Worm (Caenorhabditis elegans): Measurements from ENCODE around the gene math-19.
"Not testable (repeated sequence)": the region's sequence is repeated elsewhere in the genome, so short reads cannot be mapped to it uniquely, and the experiment has no call there.

ce11 chrII:2000720-2001119 is 2.1 kb downstream of the math-19 start, which contains the start of gene ceh-84:
- TF ChIP-seq lsy-2 (tag; optimal IDR thresholded peaks at IDR 0.05); nhr-25 (tag; optimal IDR thresholded peaks at IDR 0.05); unc-39 (tag; optimal IDR thresholded peaks at IDR 0.05); sma-3 (GFP tag; optimal IDR thresholded peaks at IDR 0.05); snpc-4 (tag; optimal IDR thresholded peaks at IDR 0.05); F13H6.1 (tag; optimal IDR thresholded peaks at IDR 0.05); ama-1 (optimal IDR thresholded peaks at IDR 0.05); ztf-11 (tag; optimal IDR thresholded peaks at IDR 0.05); nhr-6 (tag; optimal IDR thresholded peaks at IDR 0.05); aly-2 (tag; optimal IDR thresholded peaks at IDR 0.05); nhr-11 (tag; optimal IDR thresholded peaks at IDR 0.05): not testable (repeated sequence)
